Worm (Caenorhabditis elegans) whole organism, mixed stage, embryonic: ENCODE data around the gene slc-25A18.2.
A peak's percentile ranks its signal among the peaks of the same experiment; 100 is the strongest.

ENCODE experiments used
- blmp-1 ChIP-seq: fragments of 150-350 bp; optimal IDR thresholded peaks from 2 replicates; lab custom pipeline; 2014; ENCODE audit warnings: missing biosample characterization, missing genetic modification characterization
- ceh-43 ChIP-seq: fragments of 200-800 bp; sonication (Bioruptor generic); optimal IDR thresholded peaks from 2 replicates; lab custom pipeline; 2018; ENCODE audit warnings: mild to moderate bottlenecking, missing genetic modification characterization, moderate library complexity, missing compliant biosample characterization
- ceh-83 ChIP-seq: fragments of 200-800 bp; sonication (Bioruptor generic); optimal IDR thresholded peaks from 2 replicates; lab custom pipeline; 2018; ENCODE audit warnings: mild to moderate bottlenecking, missing genetic modification characterization, missing compliant biosample characterization
- ces-1 ChIP-seq: fragments of 150-350 bp; optimal IDR thresholded peaks from 2 replicates; lab custom pipeline; 2014; ENCODE audit warnings: missing biosample characterization, missing genetic modification reagents, missing genetic modification characterization
- cnd-1 ChIP-seq: fragments of 200-800 bp; sonication (Bioruptor generic); optimal IDR thresholded peaks from 2 replicates; lab custom pipeline; 2018; ENCODE audit warnings: mild to moderate bottlenecking, missing genetic modification characterization, missing compliant biosample characterization
- drap-1 ChIP-seq: fragments of 200-800 bp; sonication (Bioruptor generic); optimal IDR thresholded peaks from 3 replicates; lab custom pipeline; 2018; ENCODE audit warnings: mild to moderate bottlenecking, missing genetic modification characterization, missing compliant biosample characterization
- elt-1 ChIP-seq: sonication (generic microtip); optimal IDR thresholded peaks from 2 replicates; lab custom pipeline; 2017; ENCODE audit warnings: missing genetic modification characterization, mild to moderate bottlenecking, missing compliant biosample characterization, antibody characterized with exemption, moderate library complexity, borderline replicate concordance; ENCODE audit not compliant: insufficient read depth
- ham-2 ChIP-seq: fragments of 200-800 bp; sonication (Bioruptor generic); optimal IDR thresholded peaks from 2 replicates; lab custom pipeline; 2018; ENCODE audit warnings: mild to moderate bottlenecking, missing genetic modification characterization, missing compliant biosample characterization
- hlh-1 ChIP-seq: fragments of 150-350 bp; optimal IDR thresholded peaks from 2 replicates; lab custom pipeline; 2014; ENCODE audit warnings: missing biosample characterization, missing genetic modification reagents, missing genetic modification characterization
- lin-13 ChIP-seq: fragments of 150-350 bp; optimal IDR thresholded peaks from 2 replicates; lab custom pipeline; 2014; ENCODE audit warnings: missing biosample characterization, missing genetic modification characterization
- lin-32 ChIP-seq: fragments of 200-800 bp; sonication (Bioruptor generic); optimal IDR thresholded peaks from 2 replicates; lab custom pipeline; 2018; ENCODE audit warnings: mild to moderate bottlenecking, missing genetic modification characterization, missing compliant biosample characterization
- mab-5 ChIP-seq: fragments of 150-350 bp; optimal IDR thresholded peaks from 2 replicates; lab custom pipeline; 2014; ENCODE audit warnings: missing biosample characterization, missing genetic modification characterization
- mep-1 ChIP-seq: fragments of 150-350 bp; optimal IDR thresholded peaks from 2 replicates; lab custom pipeline; 2017; ENCODE audit warnings: missing biosample characterization, missing genetic modification reagents, missing genetic modification characterization, inconsistent platforms
- mls-2 ChIP-seq: sonication (generic microtip); optimal IDR thresholded peaks from 2 replicates; lab custom pipeline; 2016; ENCODE audit warnings: mild to moderate bottlenecking, missing genetic modification characterization, moderate library complexity, missing compliant biosample characterization
- nhr-12 ChIP-seq: fragments of 150-350 bp; optimal IDR thresholded peaks from 2 replicates; lab custom pipeline; 2014; ENCODE audit warnings: missing biosample characterization, missing genetic modification characterization
- nhr-2 ChIP-seq: fragments of 150-350 bp; optimal IDR thresholded peaks from 2 replicates; lab custom pipeline; 2014; ENCODE audit warnings: missing biosample characterization, missing genetic modification characterization
- nhr-237 ChIP-seq: fragments of 150-350 bp; optimal IDR thresholded peaks from 2 replicates; lab custom pipeline; 2014; ENCODE audit warnings: missing biosample characterization, missing genetic modification characterization
- nhr-28 ChIP-seq: fragments of 150-350 bp; optimal IDR thresholded peaks from 2 replicates; lab custom pipeline; 2014; ENCODE audit warnings: missing biosample characterization, missing genetic modification characterization
- nhr-76 ChIP-seq: sonication (generic microtip); optimal IDR thresholded peaks from 2 replicates; lab custom pipeline; 2017; ENCODE audit warnings: missing biosample characterization, missing genetic modification characterization
- pha-4 ChIP-seq: fragments of 150-350 bp; optimal IDR thresholded peaks from 2 replicates; lab custom pipeline; 2018; ENCODE audit warnings: missing biosample characterization, missing genetic modification reagents, missing genetic modification characterization
- snpc-4 ChIP-seq: fragments of 150-350 bp; optimal IDR thresholded peaks from 2 replicates; lab custom pipeline; 2014; ENCODE audit warnings: missing biosample characterization, missing genetic modification characterization
- sptf-1 ChIP-seq: sonication (generic microtip); optimal IDR thresholded peaks from 2 replicates; lab custom pipeline; 2017; ENCODE audit warnings: mild to moderate bottlenecking, missing genetic modification characterization, moderate library complexity, missing compliant biosample characterization
- tbx-8 ChIP-seq: fragments of 200-800 bp; sonication (Bioruptor generic); optimal IDR thresholded peaks from 2 replicates; lab custom pipeline; 2018; ENCODE audit warnings: mild to moderate bottlenecking, missing genetic modification characterization, moderate library complexity, missing compliant biosample characterization
- unc-39 ChIP-seq: fragments of 150-350 bp; optimal IDR thresholded peaks from 2 replicates; lab custom pipeline; 2014; ENCODE audit warnings: missing biosample characterization, missing genetic modification characterization
- unc-62 ChIP-seq: fragments of 150-350 bp; optimal IDR thresholded peaks from 2 replicates; lab custom pipeline; 2014; ENCODE audit warnings: missing biosample characterization, missing genetic modification reagents, missing genetic modification characterization
- zip-8 ChIP-seq: fragments of 150-350 bp; optimal IDR thresholded peaks from 2 replicates; lab custom pipeline; 2014; ENCODE audit warnings: missing biosample characterization, missing genetic modification characterization

slc-25A18.2 gene

ce11 chrIV:7445236-7445635 is 29.6 kb upstream of the slc-25A18.2 start, which contains the start of gene valv-1:
TSS of gene valv-1 (minus strand) at chrIV:7445336.
- TF ChIP-seq unc-39 (tag; lab: Kevin White, UChicago) (no peak), sptf-1 (tag; lab: Kevin White, UChicago) (no peak), elt-1 (tag; lab: Kevin White, UChicago) (no peak), mep-1 (tag; lab: Kevin White, UChicago) (no peak), mab-5 (tag; lab: Kevin White, UChicago) (no peak), nhr-237 (tag; lab: Kevin White, UChicago) (no peak), mls-2 (tag; lab: Kevin White, UChicago) (no peak), ces-1 (GFP tag; lab: Kevin White, UChicago) (no peak), cnd-1 (tag; lab: Kevin White, UChicago) (no peak), lin-32 (GFP tag; lab: Kevin White, UChicago) (no peak)

- TF ChIP-seq nhr-237 (tag; lab: Kevin White, UChicago) (no peak), ceh-43 (no peak), unc-39 (tag; lab: Kevin White, UChicago) (no peak), nhr-76 (tag; lab: Kevin White, UChicago) (no peak), cnd-1 (tag; lab: Kevin White, UChicago) (no peak), pha-4 (tag; lab: Kevin White, UChicago) (no peak), lin-13 (no peak), nhr-28 (tag; lab: Kevin White, UChicago) (no peak), sptf-1 (tag; lab: Kevin White, UChicago) (no peak), snpc-4 (tag; lab: Kevin White, UChicago) (no peak), ham-2 (GFP tag; lab: Kevin White, UChicago) (no peak), ceh-83 (GFP tag; lab: Kevin White, UChicago) (no peak)
Measured at ce11 chrIV:7445995-7446394, 28.8 kb upstream of the slc-25A18.2 start, which contains the start of gene B0496.1. TSS of gene B0496.1 (plus strand) at chrIV:7446295.

ce11 chrIV:7447556-7447955 is 27.3 kb upstream of the slc-25A18.2 start, which contains the start of gene B0496.2:
TSS of gene B0496.2 (plus strand) at chrIV:7447856.
- TF ChIP-seq elt-1 (tag; lab: Kevin White, UChicago) = no peak
- no peak for TF ChIP-seq unc-62 (GFP tag; lab: Kevin White, UChicago)
- no peak for TF ChIP-seq nhr-2 (tag; lab: Kevin White, UChicago)
- no peak for TF ChIP-seq nhr-12 (tag; lab: Kevin White, UChicago)
- TF ChIP-seq snpc-4 (tag; lab: Kevin White, UChicago) = no peak
- TF ChIP-seq drap-1 (GFP tag; lab: Kevin White, UChicago) = no peak
- TF ChIP-seq lin-32 (GFP tag; lab: Kevin White, UChicago) = no peak
- no peak for TF ChIP-seq mls-2 (tag; lab: Kevin White, UChicago)
- no peak for TF ChIP-seq zip-8 (tag; lab: Kevin White, UChicago)
- TF ChIP-seq tbx-8 = no peak
- TF ChIP-seq mab-5 (tag; lab: Kevin White, UChicago) = no peak

ce11 chrIV:7451345-7451744 is 23.5 kb upstream of the slc-25A18.2 start, which contains the start of gene tes-1:
TSS of gene tes-1 (minus strand) at chrIV:7451445.
- no peak for TF ChIP-seq unc-39 (tag; lab: Kevin White, UChicago)

ce11 chrIV:7453661-7454159 is 21.1 kb upstream of the slc-25A18.2 start:
- no peak for TF ChIP-seq nhr-76 (tag; lab: Kevin White, UChicago)
- no peak for TF ChIP-seq nhr-2 (tag; lab: Kevin White, UChicago)
- TF ChIP-seq hlh-1 = no peak
- no peak for TF ChIP-seq blmp-1 (tag; lab: Kevin White, UChicago)
- TF ChIP-seq ces-1 (GFP tag; lab: Kevin White, UChicago) = peak; percentile 75
- TF ChIP-seq unc-39 (tag; lab: Kevin White, UChicago) = no peak

ce11 chrIV:7454890-7455289 is 20.0 kb upstream of the slc-25A18.2 start:
- TF ChIP-seq ham-2 (GFP tag; lab: Kevin White, UChicago) (peak; percentile 53), nhr-2 (tag; lab: Kevin White, UChicago) (peak; percentile 80), blmp-1 (tag; lab: Kevin White, UChicago) (peak; percentile 71), lin-32 (GFP tag; lab: Kevin White, UChicago) (peak; percentile 34), elt-1 (tag; lab: Kevin White, UChicago) (peak; percentile 67), mls-2 (tag; lab: Kevin White, UChicago) (no peak), snpc-4 (tag; lab: Kevin White, UChicago) (no peak), nhr-237 (tag; lab: Kevin White, UChicago) (no peak)
